Fruit fly (Drosophila melanogaster) whole organism, prepupa: ENCODE results near the gene Sulf1.

Experiments used
- Blimp-1 ChIP-seq: fragments of 200-800 bp; sonication (Bioruptor generic); optimal IDR thresholded peaks from 3 replicates; lab custom pipeline; 2017; ENCODE audit warnings: missing biosample characterization, missing genetic modification characterization, mild to moderate bottlenecking, moderate library complexity, missing genetic modification reagents
- CG10631 ChIP-seq: fragments of 200-800 bp; sonication (Bioruptor generic); optimal IDR thresholded peaks from 2 replicates; lab custom pipeline; 2016; ENCODE audit warnings: missing biosample characterization, missing genetic modification characterization
- CG10669 ChIP-seq: fragments of 200-800 bp; sonication (Bioruptor generic); optimal IDR thresholded peaks from 3 replicates; lab custom pipeline; 2018; ENCODE audit warnings: missing biosample characterization, mild to moderate bottlenecking, missing genetic modification characterization, moderate library complexity
- CG15336 ChIP-seq: fragments of 200-800 bp; sonication (Bioruptor generic); IDR thresholded peaks from 2 replicates; pipeline ENCODE4 v1.3.6; 2022; ENCODE audit warnings: missing biosample characterization, missing genetic modification characterization
- CG1621 ChIP-seq: fragments of 200-800 bp; sonication (Bioruptor generic); optimal IDR thresholded peaks from 3 replicates; lab custom pipeline; 2018; ENCODE audit warnings: missing biosample characterization, mild to moderate bottlenecking, missing genetic modification characterization
- CG3032 ChIP-seq: fragments of 200-800 bp; optimal IDR thresholded peaks from 2 replicates; lab custom pipeline; 2019; ENCODE audit warnings: missing biosample characterization, mild to moderate bottlenecking, missing genetic modification characterization, moderate library complexity
- CG31627 ChIP-seq: fragments of 200-800 bp; sonication (Bioruptor generic); optimal IDR thresholded peaks from 3 replicates; lab custom pipeline; 2016; ENCODE audit warnings: missing biosample characterization, missing genetic modification characterization
- CG32006 ChIP-seq: fragments of 200-800 bp; sonication (Bioruptor generic); optimal IDR thresholded peaks from 3 replicates; lab custom pipeline; 2017; ENCODE audit warnings: missing biosample characterization, mild to moderate bottlenecking, missing genetic modification characterization
- CG34406 ChIP-seq: fragments of 200-800 bp; sonication (Bioruptor generic); optimal IDR thresholded peaks from 3 replicates; lab custom pipeline; 2016; ENCODE audit warnings: missing biosample characterization, missing genetic modification characterization
- CG3919 ChIP-seq: fragments of 200-800 bp; sonication (Bioruptor generic); optimal IDR thresholded peaks from 3 replicates; lab custom pipeline; 2016; ENCODE audit warnings: missing biosample characterization, missing genetic modification characterization
- CG6163 ChIP-seq: fragments of 200-800 bp; sonication (Bioruptor generic); IDR thresholded peaks from 3 replicates; pipeline ENCODE4 v1.3.6; 2022; ENCODE audit warnings: missing biosample characterization, missing genetic modification characterization
- CG6276 ChIP-seq: fragments of 200-800 bp; sonication (Bioruptor generic); optimal IDR thresholded peaks from 2 replicates; lab custom pipeline; 2017; ENCODE audit warnings: missing biosample characterization, mild to moderate bottlenecking, missing genetic modification characterization
- CG6792 ChIP-seq: fragments of 200-800 bp; sonication (Bioruptor generic); optimal IDR thresholded peaks from 3 replicates; lab custom pipeline; 2016; ENCODE audit warnings: missing biosample characterization, missing genetic modification characterization
- CG6854 ChIP-seq: fragments of 200-800 bp; sonication (Bioruptor generic); optimal IDR thresholded peaks from 2 replicates; lab custom pipeline; 2017; ENCODE audit warnings: missing biosample characterization, mild to moderate bottlenecking, missing genetic modification characterization
- CG7368 ChIP-seq: fragments of 200-800 bp; sonication (Bioruptor generic); optimal IDR thresholded peaks from 3 replicates; lab custom pipeline; 2016; ENCODE audit warnings: missing biosample characterization, missing genetic modification characterization
- CG8119 ChIP-seq: fragments of 200-800 bp; sonication (Bioruptor generic); IDR thresholded peaks from 3 replicates; pipeline ENCODE4 v1.3.6; 2022; ENCODE audit warnings: missing biosample characterization, missing genetic modification characterization
- CG8319 ChIP-seq: fragments of 200-800 bp; sonication (Bioruptor generic); optimal IDR thresholded peaks from 3 replicates; lab custom pipeline; 2016; ENCODE audit warnings: missing biosample characterization, missing genetic modification characterization
- CG8632 ChIP-seq: fragments of 200-800 bp; sonication (Bioruptor generic); optimal IDR thresholded peaks from 3 replicates; lab custom pipeline; 2016; ENCODE audit warnings: missing biosample characterization, missing genetic modification characterization
- CG9139 ChIP-seq: fragments of 200-800 bp; sonication (Bioruptor generic); optimal IDR thresholded peaks from 3 replicates; lab custom pipeline; 2017; ENCODE audit warnings: missing biosample characterization, mild to moderate bottlenecking, missing genetic modification characterization
- Eip75B ChIP-seq: fragments of 200-800 bp; sonication (Bioruptor generic); optimal IDR thresholded peaks from 3 replicates; lab custom pipeline; 2016; ENCODE audit warnings: missing biosample characterization, missing genetic modification characterization
- Eip78C ChIP-seq: fragments of 200-800 bp; sonication (Bioruptor generic); peaks from one replicate; lab custom pipeline; 2016; ENCODE audit warnings: missing biosample characterization, missing genetic modification characterization
- Eip93F ChIP-seq: fragments of 200-800 bp; sonication (Bioruptor generic); optimal IDR thresholded peaks from 2 replicates; lab custom pipeline; 2016; ENCODE audit warnings: missing biosample characterization, mild to moderate bottlenecking, missing genetic modification characterization
- Ets21C ChIP-seq: fragments of 200-800 bp; sonication (Bioruptor generic); optimal IDR thresholded peaks from 3 replicates; lab custom pipeline; 2016; ENCODE audit warnings: missing biosample characterization, missing genetic modification characterization
- Hr39 ChIP-seq: fragments of 200-800 bp; sonication (Bioruptor generic); optimal IDR thresholded peaks from 2 replicates; lab custom pipeline; 2016; ENCODE audit warnings: missing biosample characterization, missing genetic modification characterization
- Hr4 ChIP-seq: fragments of 200-800 bp; sonication (Bioruptor generic); optimal IDR thresholded peaks from 3 replicates; lab custom pipeline; 2016; ENCODE audit warnings: missing biosample characterization, missing genetic modification characterization
- Lpt ChIP-seq: fragments of 200-800 bp; sonication (Bioruptor generic); optimal IDR thresholded peaks from 3 replicates; lab custom pipeline; 2016; ENCODE audit warnings: missing biosample characterization, missing genetic modification characterization
- Met ChIP-seq: fragments of 200-800 bp; sonication (Bioruptor generic); optimal IDR thresholded peaks from 3 replicates; lab custom pipeline; 2016; ENCODE audit warnings: missing biosample characterization, missing genetic modification characterization
- OdsH ChIP-seq: fragments of 200-800 bp; sonication (Bioruptor generic); optimal IDR thresholded peaks from 3 replicates; lab custom pipeline; 2016; ENCODE audit warnings: missing biosample characterization, missing genetic modification characterization
- Smox ChIP-seq: fragments of 200-800 bp; sonication (Bioruptor generic); optimal IDR thresholded peaks from 3 replicates; lab custom pipeline; 2016; ENCODE audit warnings: missing biosample characterization, missing genetic modification characterization
- Sox102F ChIP-seq: fragments of 200-800 bp; sonication (Bioruptor generic); optimal IDR thresholded peaks from 2 replicates; lab custom pipeline; 2016; ENCODE audit warnings: missing biosample characterization, mild to moderate bottlenecking, missing genetic modification characterization
- Sox15 ChIP-seq: fragments of 200-800 bp; sonication (Bioruptor generic); optimal IDR thresholded peaks from 3 replicates; lab custom pipeline; 2016; ENCODE audit warnings: missing biosample characterization, missing genetic modification characterization
- achi ChIP-seq: fragments of 200-800 bp; sonication (Bioruptor generic); optimal IDR thresholded peaks from 3 replicates; lab custom pipeline; 2016; ENCODE audit warnings: missing biosample characterization, missing genetic modification characterization
- cyc ChIP-seq: fragments of 200-800 bp; sonication (Bioruptor generic); optimal IDR thresholded peaks from 3 replicates; lab custom pipeline; 2016; ENCODE audit warnings: missing biosample characterization, missing genetic modification characterization
- dsx ChIP-seq: fragments of 200-800 bp; optimal IDR thresholded peaks from 3 replicates; lab custom pipeline; 2019; ENCODE audit warnings: missing biosample characterization, mild to moderate bottlenecking, missing genetic modification characterization, moderate library complexity; ENCODE audit not compliant: poor library complexity, severe bottlenecking
- eg ChIP-seq: fragments of 200-800 bp; sonication (Bioruptor generic); IDR thresholded peaks from 3 replicates; pipeline ENCODE4 v1.3.6; 2022; ENCODE audit warnings: missing biosample characterization, missing genetic modification characterization
- fd59A ChIP-seq: fragments of 200-800 bp; sonication (Bioruptor generic); optimal IDR thresholded peaks from 2 replicates; lab custom pipeline; 2017; ENCODE audit warnings: missing biosample characterization, mild to moderate bottlenecking, missing genetic modification characterization, missing genetic modification reagents
- fd85E ChIP-seq: fragments of 200-800 bp; sonication (Bioruptor generic); optimal IDR thresholded peaks from 3 replicates; lab custom pipeline; 2016; ENCODE audit warnings: missing biosample characterization, missing genetic modification characterization
- fkh ChIP-seq: fragments of 200-800 bp; sonication (Bioruptor generic); optimal IDR thresholded peaks from 3 replicates; lab custom pipeline; 2017; ENCODE audit warnings: missing biosample characterization, mild to moderate bottlenecking, missing genetic modification characterization, moderate library complexity
- lz ChIP-seq: fragments of 200-800 bp; sonication (Bioruptor generic); optimal IDR thresholded peaks from 3 replicates; lab custom pipeline; 2016; ENCODE audit warnings: missing biosample characterization, missing genetic modification characterization
- net ChIP-seq: fragments of 200-800 bp; sonication (Bioruptor generic); optimal IDR thresholded peaks from 3 replicates; lab custom pipeline; 2016; ENCODE audit warnings: missing biosample characterization, missing genetic modification characterization
- ss ChIP-seq, 2 experiments: fragments of 200-800 bp; sonication (Bioruptor generic); optimal IDR thresholded peaks; 2 replicates in 1 of 2; 3 replicates in 1 of 2; lab custom pipeline; 2017 to 2018; ENCODE audit warnings: mild to moderate bottlenecking in 2 of 2, missing biosample characterization in 2 of 2, missing genetic modification characterization in 2 of 2, moderate library complexity in 1 of 2
- svp ChIP-seq: fragments of 200-800 bp; sonication (Bioruptor generic); peaks from one replicate; lab custom pipeline; 2016; ENCODE audit warnings: missing biosample characterization, missing genetic modification characterization
- vri ChIP-seq: fragments of 200-800 bp; sonication (Bioruptor generic); optimal IDR thresholded peaks from 3 replicates; lab custom pipeline; 2016; ENCODE audit warnings: missing biosample characterization, mild to moderate bottlenecking, missing genetic modification characterization

Sulf1 gene

dm6 chr3R:16284481-16284880 lies 54.9 kb downstream of the Sulf1 start:
- TF ChIP-seq Hr39 (no peak), Hr4 (peak; percentile 14), achi (GFP tag; lab: Kevin White, UChicago) (no peak), lz (GFP tag; lab: Kevin White, UChicago) (no peak), Eip78C (no peak), CG6276 (GFP tag; lab: Kevin White, UChicago) (no peak), CG32006 (GFP tag; lab: Kevin White, UChicago) (peak; percentile 55), Smox (GFP tag; lab: Kevin White, UChicago) (no peak)
- TF ChIP-seq, all 60 proteins: peak for 2

- TF ChIP-seq CG8632 (no peak), CG6163 (GFP tag; lab: Robert Waterston, UW) (peak; percentile 49; the same call in 1 of the 3 replicates), Ets21C (GFP tag; lab: Kevin White, UChicago) (no peak), ss (GFP tag; optimal IDR thresholded peaks at IDR 0.05; lab: Kevin White, UChicago) (peak in 1 of 2 experiments; percentile 3), Met (no peak), Blimp-1 (GFP tag; lab: Kevin White, UChicago) (no peak), CG34406 (GFP tag; lab: Kevin White, UChicago) (peak; percentile 15), Eip78C (peak; percentile 53), eg (GFP tag; lab: Robert Waterston, UW) (0 out of 3 replicates have a peak, but pooled peaks have one; percentile 16), CG1621 (peak; percentile 52), Sox102F (no peak), net (peak; percentile 29), fd59A (GFP tag; lab: Kevin White, UChicago) (no peak), dsx (no peak), CG8319 (GFP tag; lab: Kevin White, UChicago) (no peak), fkh (GFP tag; lab: Kevin White, UChicago) (peak; percentile 89), svp (GFP tag; lab: Kevin White, UChicago) (peak; percentile 66), CG32006 (GFP tag; lab: Kevin White, UChicago) (no peak), CG6792 (GFP tag; lab: Kevin White, UChicago) (no peak), CG6854 (GFP tag; lab: Kevin White, UChicago) (no peak), CG15336 (GFP tag; lab: Robert Waterston, UW) (no peak), CG8119 (GFP tag; lab: Robert Waterston, UW) (no peak), vri (GFP tag; lab: Kevin White, UChicago) (peak; percentile 14)
- TF ChIP-seq, all 60 proteins: peak for 10
Measured at dm6 chr3R:16282080-16282690, 57.2 kb downstream of the Sulf1 start.

dm6 chr3R:16281033-16281680 lies 58.2 kb downstream of the Sulf1 start:
- TF ChIP-seq CG10669 (peak; percentile 7), Blimp-1 (GFP tag; lab: Kevin White, UChicago) (no peak), CG31627 (no peak), Eip78C (peak; percentile 67), fd85E (GFP tag; lab: Kevin White, UChicago) (no peak), CG8319 (GFP tag; lab: Kevin White, UChicago) (no peak), CG34406 (GFP tag; lab: Kevin White, UChicago) (no peak), Smox (GFP tag; lab: Kevin White, UChicago) (no peak), Met (no peak), Hr39 (no peak), Sox15 (GFP tag; lab: Kevin White, UChicago) (no peak), CG6163 (GFP tag; lab: Robert Waterston, UW) (peak; percentile 64; the same call in 1 of the 3 replicates), Lpt (GFP tag; lab: Kevin White, UChicago) (peak; percentile 48), CG6276 (GFP tag; lab: Kevin White, UChicago) (peak; percentile 1), lz (GFP tag; lab: Kevin White, UChicago) (no peak), OdsH (no peak), CG3919 (GFP tag; lab: Kevin White, UChicago) (no peak), Sox102F (peak; percentile 18), CG3032 (no peak), CG9139 (GFP tag; lab: Kevin White, UChicago) (peak; percentile 10), Eip75B (GFP tag; lab: Kevin White, UChicago) (no peak), achi (GFP tag; lab: Kevin White, UChicago) (no peak), dsx (peak; percentile 66), CG8119 (GFP tag; lab: Robert Waterston, UW) (no peak), cyc (GFP tag; lab: Kevin White, UChicago) (no peak), fkh (GFP tag; lab: Kevin White, UChicago) (peak; percentile 12), vri (GFP tag; lab: Kevin White, UChicago) (no peak), fd59A (GFP tag; lab: Kevin White, UChicago) (no peak), svp (GFP tag; lab: Kevin White, UChicago) (no peak), Eip93F (no peak), eg (GFP tag; lab: Robert Waterston, UW) (peak; percentile 61; the same call in 1 of the 3 replicates), CG10631 (no peak), CG7368 (peak; percentile 27)
